Fruit fly (Drosophila melanogaster): ENCODE results near the gene squ.
A peak's percentile ranks its signal among the peaks of the same experiment; 100 is the strongest.

squ gene

DNA sequence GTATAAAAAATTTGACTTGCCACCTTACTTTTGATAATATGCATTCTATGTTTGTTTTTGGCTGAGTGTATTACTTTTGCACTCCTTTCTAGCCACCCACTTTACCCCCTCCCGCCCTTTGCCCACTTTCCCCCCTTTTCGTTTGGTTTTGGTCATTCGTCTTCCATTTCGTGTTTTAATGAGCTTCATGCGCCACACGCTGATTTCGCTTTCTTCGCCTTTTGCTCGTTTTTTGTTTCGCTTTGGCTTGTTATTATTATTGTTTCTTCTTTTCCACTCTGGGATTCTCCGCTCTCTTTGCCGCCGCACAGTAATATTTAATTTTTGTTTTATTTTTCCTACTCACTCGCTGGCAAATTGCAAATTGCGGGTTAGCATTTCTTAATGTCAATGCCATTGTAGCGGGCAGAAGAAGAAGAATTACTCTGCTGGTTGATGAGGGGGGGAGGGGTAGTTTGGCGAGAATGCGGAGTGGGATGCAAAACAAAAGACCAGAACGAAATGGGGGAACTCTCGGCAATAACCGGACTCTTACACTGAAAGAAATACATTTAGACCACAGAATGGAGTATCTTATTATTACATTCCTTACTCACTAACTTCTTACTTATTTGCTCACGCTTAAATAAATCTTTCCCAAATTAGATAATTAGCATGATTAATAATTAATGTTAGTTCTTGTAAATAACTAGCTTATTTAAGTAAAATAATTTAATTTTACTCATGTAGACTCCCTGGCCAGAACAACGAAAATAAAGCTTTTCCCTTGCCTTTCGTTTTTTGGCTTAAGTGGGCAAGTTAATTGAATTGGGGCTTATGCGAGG is 34.2 kb upstream of the squ start (continued):
- TF ChIP-seq Lhr (GFP tag; optimal IDR thresholded peaks at IDR 0.05) = no peak
- no peak for TF ChIP-seq BEAF-32 (GFP tag; optimal IDR thresholded peaks at IDR 0.05)
- TF ChIP-seq Opbp (GFP tag; IDR thresholded peaks at IDR 0.05; ENCODE audit: partially characterized antibody) = no peak
- no peak for TF ChIP-seq CG4707 (GFP tag; optimal IDR thresholded peaks at IDR 0.05)
- TF ChIP-seq hbn (GFP tag; IDR thresholded peaks at IDR 0.05; ENCODE audit: partially characterized antibody) = no peak
- no peak for TF ChIP-seq mam (GFP tag; optimal IDR thresholded peaks at IDR 0.05)
- no peak for TF ChIP-seq luna (GFP tag; optimal IDR thresholded peaks at IDR 0.05)
- no peak for TF ChIP-seq CG12942 (GFP tag; optimal IDR thresholded peaks at IDR 0.05)
- no peak for TF ChIP-seq bab2 (GFP tag; optimal IDR thresholded peaks at IDR 0.05)
- TF ChIP-seq CG8765 (GFP tag; IDR thresholded peaks at IDR 0.05) = no peak
- no peak for TF ChIP-seq zen2 (GFP tag; IDR thresholded peaks at IDR 0.05; ENCODE audit: partially characterized antibody)
- TF ChIP-seq Six4 (GFP tag; optimal IDR thresholded peaks at IDR 0.05) = no peak
- TF ChIP-seq CG12071 (GFP tag; optimal IDR thresholded peaks at IDR 0.05) = no peak
- no peak for TF ChIP-seq CG4617 (GFP tag; optimal IDR thresholded peaks at IDR 0.05; ENCODE audit: borderline replicate concordance)
- no peak for TF ChIP-seq Rfx (GFP tag; IDR thresholded peaks at IDR 0.05)
- no peak for TF ChIP-seq CG10431 (GFP tag; optimal IDR thresholded peaks at IDR 0.05)
- no peak for TF ChIP-seq D19A (tag; optimal IDR thresholded peaks at IDR 0.05)
- TF ChIP-seq CG11504 (tag; optimal IDR thresholded peaks at IDR 0.05) = peak; percentile 43
- no peak for TF ChIP-seq CG7839 (tag; optimal IDR thresholded peaks at IDR 0.05)
- TF ChIP-seq CG6813 (GFP tag; optimal IDR thresholded peaks at IDR 0.05) = no peak
- no peak for TF ChIP-seq mirr (GFP tag; optimal IDR thresholded peaks at IDR 0.05)
- no peak for TF ChIP-seq Dp (GFP tag; optimal IDR thresholded peaks at IDR 0.05)
- TF ChIP-seq gcm (GFP tag; optimal IDR thresholded peaks at IDR 0.05) = no peak
- no peak for TF ChIP-seq CG31365 (tag; optimal IDR thresholded peaks at IDR 0.05)
- TF ChIP-seq Med (GFP tag) = peak; percentile 23
- no peak for TF ChIP-seq HLH4C (GFP tag; IDR thresholded peaks at IDR 0.05; ENCODE audit: partially characterized antibody)
- TF ChIP-seq CG3281 (GFP tag; optimal IDR thresholded peaks at IDR 0.05) = no peak
- no peak for TF ChIP-seq CG13624 (GFP tag; optimal IDR thresholded peaks at IDR 0.05)
- TF ChIP-seq CG16863 (GFP tag; optimal IDR thresholded peaks at IDR 0.05) = no peak
- TF ChIP-seq gcm2 (GFP tag; optimal IDR thresholded peaks at IDR 0.05) = no peak
- TF ChIP-seq ssp (GFP tag; IDR thresholded peaks at IDR 0.05) = no peak
- 0 out of 2 replicates have a peak, but pooled peaks have one; percentile 12 for TF ChIP-seq CG14014 (GFP tag; IDR thresholded peaks at IDR 0.05)
- TF ChIP-seq CG34224 (GFP tag; IDR thresholded peaks at IDR 0.05; ENCODE audit: partially characterized antibody) = no peak
- TF ChIP-seq gem (tag; optimal IDR thresholded peaks at IDR 0.05) = peak; percentile 49
- no peak for TF ChIP-seq h (optimal IDR thresholded peaks at IDR 0.05)
- TF ChIP-seq Ets65A (GFP tag) = peak; percentile 59
- no peak for TF ChIP-seq Spps (tag; optimal IDR thresholded peaks at IDR 0.05)
- TF ChIP-seq CG5245 (GFP tag; optimal IDR thresholded peaks at IDR 0.05) = no peak
- TF ChIP-seq Blimp-1 (GFP tag; optimal IDR thresholded peaks at IDR 0.05) = peak; percentile 46
- TF ChIP-seq Poxn (GFP tag; IDR thresholded peaks at IDR 0.05) = no peak
- TF ChIP-seq CG6689 (GFP tag; IDR thresholded peaks at IDR 0.05) = no peak
- no peak for TF ChIP-seq Sox100B (GFP tag; optimal IDR thresholded peaks at IDR 0.05)
- peak; percentile 29 for TF ChIP-seq CG18599 (GFP tag; optimal IDR thresholded peaks at IDR 0.05)
- no peak for TF ChIP-seq CG11085 (GFP tag; IDR thresholded peaks at IDR 0.05)
- no peak for TF ChIP-seq Dip3 (GFP tag; optimal IDR thresholded peaks at IDR 0.05)
- no peak for TF ChIP-seq dmrt99B (tag; optimal IDR thresholded peaks at IDR 0.05)
- no peak for TF ChIP-seq CG3065 (GFP tag; optimal IDR thresholded peaks at IDR 0.05)

Measured in whole organism, embryonic.